Worm (Caenorhabditis elegans) whole organism, L4/young adult: Measurements from ENCODE around the gene sod-1.
A peak's percentile ranks its signal among the peaks of the same experiment; 100 is the strongest.

ENCODE experiments used
- W03F9.2 ChIP-seq: fragments of 150-350 bp; optimal IDR thresholded peaks from 2 replicates; lab custom pipeline; 2014; ENCODE audit warnings: missing biosample characterization, missing genetic modification characterization
- dao-5 ChIP-seq: sonication (generic microtip); optimal IDR thresholded peaks from 2 replicates; lab custom pipeline; 2016; ENCODE audit warnings: missing genotype, missing genetic modification characterization, moderate library complexity, missing compliant biosample characterization
- him-1 ChIP-seq: sonication (generic microtip); optimal IDR thresholded peaks from 2 replicates; lab custom pipeline; 2016; ENCODE audit warnings: missing genotype, missing genetic modification reagents, missing genetic modification characterization, missing compliant biosample characterization

Gene sod-1

DNA sequence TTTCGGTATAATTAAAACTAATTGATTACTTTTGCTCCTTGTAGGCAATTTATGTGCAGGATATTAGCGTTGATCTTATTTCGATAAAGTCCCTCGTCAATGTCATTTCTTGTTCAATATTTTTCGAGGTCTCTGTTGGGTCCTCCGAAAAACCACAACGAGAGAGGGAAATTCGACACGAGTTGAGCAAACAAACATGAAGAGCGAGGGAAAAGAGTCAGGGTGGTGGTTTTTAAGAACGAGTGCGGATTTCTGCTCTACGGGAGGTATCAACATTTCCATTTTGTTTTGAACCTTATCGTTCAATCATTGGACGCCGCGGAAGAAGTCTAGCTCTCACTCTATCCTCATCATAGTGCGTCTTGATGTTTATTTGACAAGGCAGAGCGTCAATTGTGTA lies 39.0 kb downstream of the sod-1 start:
- TF ChIP-seq dao-5, result no peak

ce11 chrII:6932978-6933377 lies 40.7 kb downstream of the sod-1 start:
- no peak for TF ChIP-seq him-1 (tag; lab: Kevin White, UChicago)
- no peak for TF ChIP-seq dao-5
- no peak for TF ChIP-seq W03F9.2

- no peak for TF ChIP-seq W03F9.2
- no peak for TF ChIP-seq him-1 (tag; lab: Kevin White, UChicago)
Measured at ce11 chrII:6930072-6930471, 43.6 kb downstream of the sod-1 start.

DNA sequence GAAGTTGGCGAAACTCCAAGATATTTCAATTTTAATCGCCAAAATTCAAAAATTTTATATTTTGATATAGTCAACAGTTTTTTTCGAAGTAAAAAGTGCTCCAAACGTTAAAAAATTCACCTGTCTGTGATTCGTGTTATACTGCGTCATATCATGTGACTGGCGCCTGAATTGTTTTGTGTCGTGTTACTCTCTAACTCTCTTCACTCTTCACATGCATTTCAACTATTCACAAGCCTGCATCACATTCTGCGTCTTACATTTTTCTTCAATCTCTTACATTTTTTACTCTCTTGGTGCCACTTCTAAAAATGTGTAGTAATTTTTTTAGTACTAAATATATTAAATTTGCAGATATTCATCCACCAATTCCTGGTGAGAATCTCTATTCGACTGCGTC lies 45.3 kb downstream of the sod-1 start, which contains the start of gene flcn-1:
flcn-1 (plus strand) TSS at position 348 of the 400 bp plus-strand sequence.
- TF ChIP-seq W03F9.2 (no peak), him-1 (tag; lab: Kevin White, UChicago) (no peak), dao-5 (no peak)

ce11 chrII:6927603-6928002 lies 46.1 kb downstream of the sod-1 start, which contains the start of gene F22D3.4:
TSS of gene F22D3.4 (minus strand) at chrII:6927603.
- TF ChIP-seq dao-5 (no peak), him-1 (tag; lab: Kevin White, UChicago) (no peak)

ce11 chrII:6927034-6927433 lies 46.7 kb downstream of the sod-1 start:
- TF ChIP-seq dao-5 (no peak), W03F9.2 (no peak), him-1 (tag; lab: Kevin White, UChicago) (no peak)

DNA sequence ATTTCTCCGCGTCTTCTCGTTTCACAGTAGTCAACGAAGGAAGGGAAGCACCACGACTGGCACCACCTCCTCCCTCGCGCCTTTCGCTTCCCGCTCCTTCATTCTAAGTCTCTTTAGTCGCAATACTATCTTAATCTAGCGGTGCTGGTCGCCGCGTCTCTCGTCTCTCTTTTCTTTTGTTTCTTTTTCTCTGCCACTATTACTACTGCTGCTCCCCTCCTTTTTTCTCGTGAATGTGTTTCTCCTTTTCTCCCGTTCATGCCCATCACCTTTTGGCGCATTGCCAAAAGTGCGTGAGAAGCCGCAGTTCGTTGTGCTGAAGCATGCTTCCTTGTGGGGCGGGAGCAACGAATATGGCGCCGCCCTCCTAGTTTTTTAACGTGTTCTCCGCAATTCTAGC lies 47.2 kb downstream of the sod-1 start:
- TF ChIP-seq him-1 (tag; lab: Kevin White, UChicago), result peak; percentile 66
- TF ChIP-seq W03F9.2, result peak; percentile 51
- peak; percentile 26 for TF ChIP-seq dao-5

ce11 chrII:6926054-6926453 lies 47.6 kb downstream of the sod-1 start:
- no peak for TF ChIP-seq him-1 (tag; lab: Kevin White, UChicago)
- TF ChIP-seq dao-5, result no peak
- TF ChIP-seq W03F9.2, result no peak

ce11 chrII:6923792-6924191 lies 49.9 kb downstream of the sod-1 start:
- no peak for TF ChIP-seq dao-5
- TF ChIP-seq W03F9.2, result no peak
- no peak for TF ChIP-seq him-1 (tag; lab: Kevin White, UChicago)
